Worm (Caenorhabditis elegans) whole organism, L1 larva: ENCODE results near the gene ZK1290.10.

Source experiments
- ceh-82 ChIP-seq, 3 experiments: fragments of 150-350 bp in 1 of 3; sonication (generic microtip) in 2 of 3; optimal IDR thresholded peaks; 2 replicates each; lab custom pipeline; 2014 to 2017; ENCODE audit warnings: missing biosample characterization in 3 of 3, missing genetic modification characterization in 3 of 3
- ces-1 ChIP-seq: fragments of 150-350 bp; optimal IDR thresholded peaks from 2 replicates; lab custom pipeline; 2014; ENCODE audit warnings: missing biosample characterization, missing genetic modification reagents, missing genetic modification characterization
- ets-5 ChIP-seq: fragments of 200-800 bp; sonication (Bioruptor generic); IDR thresholded peaks from 2 replicates; pipeline ENCODE4 v1.3.6; 2022; ENCODE audit warnings: missing genetic modification characterization, missing compliant biosample characterization
- irx-1 ChIP-seq: sonication (generic microtip); optimal IDR thresholded peaks from 2 replicates; lab custom pipeline; 2016; ENCODE audit warnings: missing genetic modification characterization, missing compliant biosample characterization
- lin-13 ChIP-seq: fragments of 150-350 bp; optimal IDR thresholded peaks from 2 replicates; lab custom pipeline; 2014; ENCODE audit warnings: missing biosample characterization, missing genetic modification reagents, missing genetic modification characterization
- lin-15B ChIP-seq: fragments of 150-350 bp; sonication (generic microtip); optimal IDR thresholded peaks from 3 replicates; lab custom pipeline; 2014; ENCODE audit warnings: missing biosample characterization, missing genetic modification characterization
- skn-1 ChIP-seq: fragments of 150-350 bp; optimal IDR thresholded peaks from 2 replicates; lab custom pipeline; 2014; ENCODE audit warnings: missing biosample characterization, missing genetic modification characterization

ce11 chrII:7557981-7558380 is 4.3 kb upstream of the ZK1290.10 start:
- no peak for TF ChIP-seq irx-1 (tag; lab: Kevin White, UChicago)
- TF ChIP-seq ceh-82 (tag; optimal IDR thresholded peaks at IDR 0.05; lab: Kevin White, UChicago) = no peak
- TF ChIP-seq skn-1 (tag; lab: Kevin White, UChicago) = no peak
- TF ChIP-seq lin-13 (GFP tag; lab: Kevin White, UChicago) = no peak
- TF ChIP-seq ets-5 (GFP tag; lab: Robert Waterston, UW) = no peak
- TF ChIP-seq ces-1 (GFP tag; lab: Kevin White, UChicago) = no peak
- no peak for TF ChIP-seq lin-15B
